Fruit fly (Drosophila melanogaster) whole organism, pupa: ENCODE data around the gene CG33642.

Experiments
- CG10348 ChIP-seq: fragments of 200-800 bp; sonication (Bioruptor generic); IDR thresholded peaks from 2 replicates; pipeline ENCODE4 v1.3.6; 2022; ENCODE audit warnings: missing biosample characterization, missing genetic modification characterization
- CG12605 ChIP-seq: fragments of 200-800 bp; sonication (Bioruptor generic); IDR thresholded peaks from 2 replicates; pipeline ENCODE4 v1.3.6; 2022; ENCODE audit warnings: missing biosample characterization, missing genetic modification characterization
- CG13204 ChIP-seq: fragments of 200-800 bp; sonication (Bioruptor generic); optimal IDR thresholded peaks from 2 replicates; lab custom pipeline; 2018; ENCODE audit warnings: missing biosample characterization, mild to moderate bottlenecking, missing genetic modification characterization, moderate library complexity
- CG14655 ChIP-seq: fragments of 200-800 bp; sonication (Bioruptor generic); optimal IDR thresholded peaks from 3 replicates; lab custom pipeline; 2017; ENCODE audit warnings: mild to moderate bottlenecking, missing biosample characterization, missing genetic modification reagents, missing genetic modification characterization
- CG15710 ChIP-seq: fragments of 200-800 bp; sonication (Bioruptor generic); optimal IDR thresholded peaks from 2 replicates; lab custom pipeline; 2018; ENCODE audit warnings: missing biosample characterization, mild to moderate bottlenecking, missing genetic modification characterization, moderate library complexity
- CG17806 ChIP-seq: fragments of 200-800 bp; sonication (Bioruptor generic); optimal IDR thresholded peaks from 2 replicates; lab custom pipeline; 2018; ENCODE audit warnings: missing biosample characterization, mild to moderate bottlenecking, missing genetic modification characterization, moderate library complexity
- CG32121 ChIP-seq: fragments of 200-800 bp; sonication (Bioruptor generic); IDR thresholded peaks from 2 replicates; pipeline ENCODE4 v1.3.6; 2022; ENCODE audit warnings: missing biosample characterization, missing genetic modification characterization
- CG34367 ChIP-seq: fragments of 200-800 bp; sonication (Bioruptor generic); optimal IDR thresholded peaks from 2 replicates; lab custom pipeline; 2018; ENCODE audit warnings: missing biosample characterization, mild to moderate bottlenecking, missing genetic modification characterization
- CG4496 ChIP-seq: fragments of 200-800 bp; sonication (Bioruptor generic); IDR thresholded peaks from 3 replicates; pipeline ENCODE4 v1.3.6; 2022; ENCODE audit warnings: missing biosample characterization, missing genetic modification characterization
- CG8159 ChIP-seq: fragments of 200-800 bp; sonication (Bioruptor generic); optimal IDR thresholded peaks from 3 replicates; lab custom pipeline; 2018; ENCODE audit warnings: missing biosample characterization, mild to moderate bottlenecking, missing genetic modification characterization, moderate library complexity
- CG8301 ChIP-seq: fragments of 200-800 bp; sonication (Bioruptor generic); optimal IDR thresholded peaks from 2 replicates; lab custom pipeline; 2018; ENCODE audit warnings: missing biosample characterization, mild to moderate bottlenecking, missing genetic modification characterization
- CG9948 ChIP-seq: fragments of 200-800 bp; sonication (Bioruptor generic); optimal IDR thresholded peaks from 2 replicates; lab custom pipeline; 2018; ENCODE audit warnings: missing biosample characterization, mild to moderate bottlenecking, missing genetic modification characterization, moderate library complexity
- D1 ChIP-seq: fragments of 200-800 bp; sonication (Bioruptor generic); optimal IDR thresholded peaks from 2 replicates; lab custom pipeline; 2018; ENCODE audit warnings: missing biosample characterization, mild to moderate bottlenecking, missing genetic modification characterization, moderate library complexity
- EcR ChIP-seq: fragments of 200-800 bp; sonication (Bioruptor generic); optimal IDR thresholded peaks from 3 replicates; lab custom pipeline; 2019; ENCODE audit warnings: missing biosample characterization, missing genetic modification characterization, mild to moderate bottlenecking, moderate library complexity, missing genetic modification reagents
- Ets98B ChIP-seq: fragments of 200-800 bp; sonication (Bioruptor generic); IDR thresholded peaks from 2 replicates; pipeline ENCODE4 v1.3.6; 2022; ENCODE audit warnings: missing biosample characterization, missing genetic modification characterization
- Pif1A ChIP-seq: fragments of 200-800 bp; sonication (Bioruptor generic); optimal IDR thresholded peaks from 3 replicates; lab custom pipeline; 2016; ENCODE audit warnings: missing biosample characterization, missing genetic modification characterization
- Pif1B ChIP-seq: fragments of 200-800 bp; sonication (Bioruptor generic); optimal IDR thresholded peaks from 3 replicates; lab custom pipeline; 2016; ENCODE audit warnings: missing biosample characterization, missing genetic modification characterization
- Snoo ChIP-seq: fragments of 200-800 bp; sonication (Bioruptor generic); optimal IDR thresholded peaks from 3 replicates; lab custom pipeline; 2017; ENCODE audit warnings: missing biosample characterization, mild to moderate bottlenecking, missing genetic modification characterization, inconsistent platforms
- fd96Ca ChIP-seq: fragments of 200-800 bp; sonication (Bioruptor generic); IDR thresholded peaks from 3 replicates; pipeline ENCODE4 v1.3.6; 2022; ENCODE audit warnings: missing biosample characterization, missing genetic modification characterization
- gl ChIP-seq: fragments of 200-800 bp; sonication (Bioruptor generic); optimal IDR thresholded peaks from 2 replicates; lab custom pipeline; 2018; ENCODE audit warnings: missing biosample characterization, mild to moderate bottlenecking, missing genetic modification characterization
- rn ChIP-seq: fragments of 200-800 bp; sonication (Bioruptor generic); IDR thresholded peaks from 2 replicates; pipeline ENCODE4 v1.3.6; 2022; ENCODE audit warnings: missing biosample characterization, missing genetic modification characterization

Gene CG33642

dm6 chr2L:13514945-13515687 is 14.7 kb upstream of the CG33642 start:
- TF ChIP-seq CG15710 (tag; lab: Kevin White, UChicago): no peak
- TF ChIP-seq CG8301: peak; percentile 7
- TF ChIP-seq fd96Ca (GFP tag; lab: Robert Waterston, UW): no peak
- TF ChIP-seq CG4496: peak; percentile 42; the same call in 2 of the 3 replicates
- no peak for TF ChIP-seq EcR
- peak; percentile 56 for TF ChIP-seq Ets98B (GFP tag; lab: Robert Waterston, UW)
- no peak; the same call in 1 of the 2 replicates for TF ChIP-seq rn (GFP tag; lab: Robert Waterston, UW)
- TF ChIP-seq CG17806 (tag; lab: Kevin White, UChicago): peak; percentile 54
- no peak for TF ChIP-seq gl (tag; lab: Kevin White, UChicago)
- no peak for TF ChIP-seq D1 (tag; lab: Kevin White, UChicago)
- TF ChIP-seq Pif1B (GFP tag; lab: Kevin White, UChicago): no peak
- TF ChIP-seq CG14655 (GFP tag; lab: Kevin White, UChicago): peak; percentile 0
- no peak for TF ChIP-seq CG12605
- peak; percentile 21; the same call in 1 of the 2 replicates for TF ChIP-seq CG32121 (GFP tag; lab: Robert Waterston, UW)
- peak; percentile 72 for TF ChIP-seq Pif1A (GFP tag; lab: Kevin White, UChicago)
- TF ChIP-seq CG9948 (tag; lab: Kevin White, UChicago): no peak
- TF ChIP-seq CG8159 (tag; lab: Kevin White, UChicago): peak; percentile 34

DNA sequence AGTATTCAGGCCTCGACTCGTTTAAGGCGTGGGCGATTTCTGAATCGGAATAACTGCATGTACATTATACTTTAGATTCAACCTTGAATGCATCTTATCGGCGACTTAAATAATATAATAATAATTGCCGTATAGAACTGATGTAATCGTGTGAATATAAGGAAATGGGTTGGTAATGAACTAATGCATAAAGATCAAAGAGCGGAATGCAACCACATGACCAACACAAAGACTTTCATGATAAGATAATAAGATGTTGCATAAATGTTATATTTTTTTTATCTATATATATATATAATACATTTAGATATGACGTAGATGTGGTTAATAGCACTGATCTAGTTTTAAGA is 14.1 kb upstream of the CG33642 start:
- no peak for TF ChIP-seq fd96Ca (GFP tag; lab: Robert Waterston, UW)
- no peak for TF ChIP-seq CG8301
- no peak for TF ChIP-seq CG32121 (GFP tag; lab: Robert Waterston, UW)
- TF ChIP-seq CG12605: no peak
- no peak for TF ChIP-seq Ets98B (GFP tag; lab: Robert Waterston, UW)
- no peak for TF ChIP-seq D1 (tag; lab: Kevin White, UChicago)
- no peak for TF ChIP-seq CG13204
- no peak for TF ChIP-seq CG10348 (GFP tag; lab: Robert Waterston, UW)
- TF ChIP-seq Pif1B (GFP tag; lab: Kevin White, UChicago): no peak
- TF ChIP-seq CG34367 (tag; lab: Kevin White, UChicago): no peak
- no peak for TF ChIP-seq CG17806 (tag; lab: Kevin White, UChicago)
- no peak for TF ChIP-seq CG8159 (tag; lab: Kevin White, UChicago)
- TF ChIP-seq CG9948 (tag; lab: Kevin White, UChicago): no peak
- no peak for TF ChIP-seq EcR

- TF ChIP-seq EcR: no peak
- no peak for TF ChIP-seq CG10348 (GFP tag; lab: Robert Waterston, UW)
- no peak for TF ChIP-seq CG17806 (tag; lab: Kevin White, UChicago)
- no peak for TF ChIP-seq CG8301
- no peak for TF ChIP-seq fd96Ca (GFP tag; lab: Robert Waterston, UW)
- no peak for TF ChIP-seq CG9948 (tag; lab: Kevin White, UChicago)
- no peak for TF ChIP-seq rn (GFP tag; lab: Robert Waterston, UW)
- TF ChIP-seq Pif1A (GFP tag; lab: Kevin White, UChicago): no peak
- no peak for TF ChIP-seq Pif1B (GFP tag; lab: Kevin White, UChicago)
- no peak for TF ChIP-seq Snoo (tag; lab: Kevin White, UChicago)
- TF ChIP-seq CG15710 (tag; lab: Kevin White, UChicago): no peak
- no peak for TF ChIP-seq Ets98B (GFP tag; lab: Robert Waterston, UW)
Observed at dm6 chr2L:13521807-13522206, 8.0 kb upstream of the CG33642 start.

DNA sequence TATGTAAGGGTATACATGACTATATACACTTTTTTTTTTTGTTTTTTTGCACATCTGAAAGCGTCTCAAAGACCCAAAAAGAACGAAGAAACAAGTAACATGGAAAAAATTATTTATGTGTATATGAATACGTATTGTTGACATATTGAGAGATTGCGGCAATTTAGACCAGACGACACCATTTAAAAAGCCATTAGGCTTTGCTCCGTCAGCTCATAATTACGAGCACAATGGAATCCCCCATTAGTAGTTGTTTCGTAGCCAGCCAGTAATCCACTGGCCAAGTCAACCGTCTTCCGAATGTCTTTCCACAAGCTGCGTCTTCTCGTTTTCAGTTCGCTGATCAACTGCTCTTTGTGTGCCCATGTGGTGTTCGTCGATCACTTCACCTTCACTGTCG is 2.2 kb upstream of the CG33642 start, which contains the start of gene CG33640:
TSS of gene CG33640 (plus strand) at position 301 of the 400 bp plus-strand sequence.
- TF ChIP-seq CG32121 (GFP tag; lab: Robert Waterston, UW) (no peak), CG15710 (tag; lab: Kevin White, UChicago) (no peak), gl (tag; lab: Kevin White, UChicago) (no peak), CG12605 (no peak), CG14655 (GFP tag; lab: Kevin White, UChicago) (no peak), CG34367 (tag; lab: Kevin White, UChicago) (no peak), CG4496 (no peak), D1 (tag; lab: Kevin White, UChicago) (no peak), CG8159 (tag; lab: Kevin White, UChicago) (no peak), Pif1A (GFP tag; lab: Kevin White, UChicago) (no peak), CG10348 (GFP tag; lab: Robert Waterston, UW) (no peak), CG13204 (no peak), EcR (no peak), Snoo (tag; lab: Kevin White, UChicago) (no peak)

- no peak for TF ChIP-seq CG9948 (tag; lab: Kevin White, UChicago)
- no peak for TF ChIP-seq CG32121 (GFP tag; lab: Robert Waterston, UW)
- no peak for TF ChIP-seq D1 (tag; lab: Kevin White, UChicago)
- TF ChIP-seq CG13204: no peak
- no peak for TF ChIP-seq CG8301
- no peak for TF ChIP-seq CG10348 (GFP tag; lab: Robert Waterston, UW)
Observed at dm6 chr2L:13528742-13529141, 1.0 kb upstream of the CG33642 start, which contains the start of gene CG33641. Gene CG33641, plus strand, starts transcription at chr2L:13529042.

DNA sequence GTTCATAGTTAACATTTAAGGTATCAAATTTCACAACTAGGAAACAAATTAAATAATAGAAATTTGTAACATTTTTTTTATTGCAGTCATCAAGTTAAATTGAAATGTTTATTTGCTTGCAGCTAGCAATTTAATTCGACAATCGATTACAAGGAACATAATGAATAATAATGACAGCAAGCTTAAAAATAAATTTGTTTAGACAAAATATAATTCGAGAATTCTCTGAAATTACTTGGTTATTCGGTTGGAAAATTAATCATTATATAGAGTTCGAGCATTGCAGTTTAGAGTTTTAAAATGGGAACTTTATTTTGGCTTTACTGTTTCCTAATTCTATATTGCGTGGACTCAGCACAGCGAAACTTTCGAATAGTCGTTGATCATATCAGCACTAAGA is 999 bp downstream of the CG33642 start, which contains the start of gene CG33643:
TSS of gene CG33643 (plus strand) at position 301 of the 400 bp plus-strand sequence.
- TF ChIP-seq Pif1A (GFP tag; lab: Kevin White, UChicago) (no peak), Ets98B (GFP tag; lab: Robert Waterston, UW) (no peak), CG9948 (tag; lab: Kevin White, UChicago) (no peak), Pif1B (GFP tag; lab: Kevin White, UChicago) (no peak), CG8301 (no peak), Snoo (tag; lab: Kevin White, UChicago) (no peak), CG12605 (no peak), CG8159 (tag; lab: Kevin White, UChicago) (no peak), D1 (tag; lab: Kevin White, UChicago) (no peak), rn (GFP tag; lab: Robert Waterston, UW) (no peak), fd96Ca (GFP tag; lab: Robert Waterston, UW) (no peak), CG17806 (tag; lab: Kevin White, UChicago) (no peak), CG15710 (tag; lab: Kevin White, UChicago) (no peak)
